Fruit fly (Drosophila melanogaster): ENCODE measurements around the gene CG3719.
A peak's percentile ranks its signal among the peaks of the same experiment; 100 is the strongest.

Gene CG3719

dm6 chrX:1387149-1387752 is 7.0 kb upstream of the CG3719 start (continued):
- TF ChIP-seq CG14710 (tag; optimal IDR thresholded peaks at IDR 0.05), result no peak
- peak; percentile 32 for TF ChIP-seq CG12769 (tag; optimal IDR thresholded peaks at IDR 0.05)
- peak; percentile 85 for TF ChIP-seq crol (GFP tag; IDR thresholded peaks at IDR 0.05)
- no peak for TF ChIP-seq CG5953 (GFP tag; IDR thresholded peaks at IDR 0.05)
- TF ChIP-seq CG17328 (GFP tag; IDR thresholded peaks at IDR 0.05), result no peak
- no peak for TF ChIP-seq YL-1 (GFP tag; optimal IDR thresholded peaks at IDR 0.05)
- no peak for TF ChIP-seq ase (GFP tag; IDR thresholded peaks at IDR 0.05)
- no peak for TF ChIP-seq peb (GFP tag; IDR thresholded peaks at IDR 0.05)
- peak; percentile 19 for TF ChIP-seq Asciz (GFP tag; optimal IDR thresholded peaks at IDR 0.05)
- TF ChIP-seq Fer1 (GFP tag; optimal IDR thresholded peaks at IDR 0.05), result peak; percentile 45
- TF ChIP-seq psq (GFP tag; optimal IDR thresholded peaks at IDR 0.05), result no peak
- TF ChIP-seq sens-2 (GFP tag; IDR thresholded peaks at IDR 0.05), result no peak
- no peak for TF ChIP-seq dpn (GFP tag; optimal IDR thresholded peaks at IDR 0.05)
- TF ChIP-seq HHEX (GFP tag; optimal IDR thresholded peaks at IDR 0.05), result peak; percentile 33
- peak; percentile 84 for TF ChIP-seq kah (GFP tag; optimal IDR thresholded peaks at IDR 0.05)
- no peak for TF ChIP-seq Taf1 (GFP tag; IDR thresholded peaks at IDR 0.05)
- TF ChIP-seq CG6683 (GFP tag; optimal IDR thresholded peaks at IDR 0.05), result no peak
- no peak for TF ChIP-seq knrl (GFP tag; IDR thresholded peaks at IDR 0.05; ENCODE audit: partially characterized antibody)
- TF ChIP-seq eve (GFP tag; optimal IDR thresholded peaks at IDR 0.05), result no peak
- no peak for TF ChIP-seq gcm2 (GFP tag; optimal IDR thresholded peaks at IDR 0.05)
- no peak for TF ChIP-seq Mes4 (GFP tag; optimal IDR thresholded peaks at IDR 0.05)
- TF ChIP-seq CG3838 (GFP tag; optimal IDR thresholded peaks at IDR 0.05), result no peak
- no peak for TF ChIP-seq schlank (tag; optimal IDR thresholded peaks at IDR 0.05)
- TF ChIP-seq HLH3B (GFP tag; IDR thresholded peaks at IDR 0.05), result peak; percentile 7; the same call in 1 of the 2 replicates
- TF ChIP-seq CG13775 (GFP tag; optimal IDR thresholded peaks at IDR 0.05), result no peak
- peak; percentile 55 for TF ChIP-seq pfk (GFP tag; optimal IDR thresholded peaks at IDR 0.05)
- TF ChIP-seq corto (GFP tag; optimal IDR thresholded peaks at IDR 0.05), result no peak
- TF ChIP-seq Opbp (GFP tag; IDR thresholded peaks at IDR 0.05; ENCODE audit: partially characterized antibody), result no peak
- TF ChIP-seq CG10366 (GFP tag; IDR thresholded peaks at IDR 0.05), result no peak
- TF ChIP-seq sim (GFP tag; IDR thresholded peaks at IDR 0.05), result no peak
- no peak for TF ChIP-seq CG1024 (GFP tag; IDR thresholded peaks at IDR 0.05)
- no peak for TF ChIP-seq Side (GFP tag; optimal IDR thresholded peaks at IDR 0.05)
- peak; percentile 72 for TF ChIP-seq CG10543 (GFP tag; optimal IDR thresholded peaks at IDR 0.05)
- TF ChIP-seq gt (GFP tag; IDR thresholded peaks at IDR 0.05), result no peak
- TF ChIP-seq cas (GFP tag; IDR thresholded peaks at IDR 0.05), result no peak
- peak; percentile 38; the same call in 1 of the 3 replicates for TF ChIP-seq ci (GFP tag; IDR thresholded peaks at IDR 0.05)
- peak; percentile 12 for TF ChIP-seq dmrt99B (tag; optimal IDR thresholded peaks at IDR 0.05)
- no peak for TF ChIP-seq lmd (GFP tag; IDR thresholded peaks at IDR 0.05)
- TF ChIP-seq vvl (GFP tag; IDR thresholded peaks at IDR 0.05), result no peak
- TF ChIP-seq Hr78 (GFP tag; optimal IDR thresholded peaks at IDR 0.05), result no peak
- no peak for TF ChIP-seq CG16813 (GFP tag; IDR thresholded peaks at IDR 0.05; ENCODE audit: partially characterized antibody)
- TF ChIP-seq BtbVII (GFP tag; optimal IDR thresholded peaks at IDR 0.05), result peak; percentile 29
- TF ChIP-seq Sin3A (optimal IDR thresholded peaks at IDR 0.05), result no peak
- no peak for TF ChIP-seq ara (GFP tag; IDR thresholded peaks at IDR 0.05)
- TF ChIP-seq CG8765 (GFP tag; IDR thresholded peaks at IDR 0.05), result no peak
- TF ChIP-seq CG10209 (GFP tag; optimal IDR thresholded peaks at IDR 0.05), result peak; percentile 18
- no peak for TF ChIP-seq grau (tag; optimal IDR thresholded peaks at IDR 0.05)
- TF ChIP-seq CG8388 (GFP tag; optimal IDR thresholded peaks at IDR 0.05), result no peak
- no peak for TF ChIP-seq Mad (GFP tag; optimal IDR thresholded peaks at IDR 0.05)
- TF ChIP-seq Six4 (GFP tag; optimal IDR thresholded peaks at IDR 0.05), result no peak
- TF ChIP-seq Vsx1 (GFP tag; optimal IDR thresholded peaks at IDR 0.05), result no peak

Data from whole organism, embryonic.